Worm (Caenorhabditis elegans) whole organism, mixed stage, embryonic: ENCODE results near the gene R52.6.

Experiments
- M03D4.4 ChIP-seq: sonication (generic microtip); optimal IDR thresholded peaks from 2 replicates; lab custom pipeline; 2017; ENCODE audit warnings: mild to moderate bottlenecking, missing genetic modification characterization, missing compliant biosample characterization
- bed-3 ChIP-seq: fragments of 200-800 bp; sonication (Bioruptor generic); optimal IDR thresholded peaks from 3 replicates; lab custom pipeline; 2018; ENCODE audit warnings: mild to moderate bottlenecking, missing genetic modification characterization, moderate library complexity, missing compliant biosample characterization
- blmp-1 ChIP-seq: fragments of 150-350 bp; optimal IDR thresholded peaks from 2 replicates; lab custom pipeline; 2014; ENCODE audit warnings: missing biosample characterization, missing genetic modification characterization
- ceh-39 ChIP-seq: fragments of 150-350 bp; optimal IDR thresholded peaks from 2 replicates; lab custom pipeline; 2014; ENCODE audit warnings: missing biosample characterization, missing genetic modification characterization
- ceh-43 ChIP-seq: fragments of 200-800 bp; sonication (Bioruptor generic); optimal IDR thresholded peaks from 2 replicates; lab custom pipeline; 2018; ENCODE audit warnings: mild to moderate bottlenecking, missing genetic modification characterization, moderate library complexity, missing compliant biosample characterization
- ceh-83 ChIP-seq: fragments of 200-800 bp; sonication (Bioruptor generic); optimal IDR thresholded peaks from 2 replicates; lab custom pipeline; 2018; ENCODE audit warnings: mild to moderate bottlenecking, missing genetic modification characterization, missing compliant biosample characterization
- ces-1 ChIP-seq: fragments of 150-350 bp; optimal IDR thresholded peaks from 2 replicates; lab custom pipeline; 2014; ENCODE audit warnings: missing biosample characterization, missing genetic modification reagents, missing genetic modification characterization
- cnd-1 ChIP-seq: fragments of 200-800 bp; sonication (Bioruptor generic); optimal IDR thresholded peaks from 2 replicates; lab custom pipeline; 2018; ENCODE audit warnings: mild to moderate bottlenecking, missing genetic modification characterization, missing compliant biosample characterization
- drap-1 ChIP-seq: fragments of 200-800 bp; sonication (Bioruptor generic); optimal IDR thresholded peaks from 3 replicates; lab custom pipeline; 2018; ENCODE audit warnings: mild to moderate bottlenecking, missing genetic modification characterization, missing compliant biosample characterization
- elt-3 ChIP-seq: fragments of 150-350 bp; optimal IDR thresholded peaks from 2 replicates; lab custom pipeline; 2014; ENCODE audit warnings: missing biosample characterization, missing genetic modification characterization
- ham-2 ChIP-seq: fragments of 200-800 bp; sonication (Bioruptor generic); optimal IDR thresholded peaks from 2 replicates; lab custom pipeline; 2018; ENCODE audit warnings: mild to moderate bottlenecking, missing genetic modification characterization, missing compliant biosample characterization
- hlh-1 ChIP-seq: fragments of 150-350 bp; optimal IDR thresholded peaks from 2 replicates; lab custom pipeline; 2014; ENCODE audit warnings: missing biosample characterization, missing genetic modification reagents, missing genetic modification characterization
- lin-13 ChIP-seq: fragments of 150-350 bp; optimal IDR thresholded peaks from 2 replicates; lab custom pipeline; 2014; ENCODE audit warnings: missing biosample characterization, missing genetic modification characterization
- lin-32 ChIP-seq: fragments of 200-800 bp; sonication (Bioruptor generic); optimal IDR thresholded peaks from 2 replicates; lab custom pipeline; 2018; ENCODE audit warnings: mild to moderate bottlenecking, missing genetic modification characterization, missing compliant biosample characterization
- lsy-2 ChIP-seq: fragments of 150-350 bp; optimal IDR thresholded peaks from 2 replicates; lab custom pipeline; 2014; ENCODE audit warnings: missing biosample characterization, missing genetic modification characterization
- mab-5 ChIP-seq: fragments of 150-350 bp; optimal IDR thresholded peaks from 2 replicates; lab custom pipeline; 2014; ENCODE audit warnings: missing biosample characterization, missing genetic modification characterization
- mep-1 ChIP-seq: fragments of 150-350 bp; optimal IDR thresholded peaks from 2 replicates; lab custom pipeline; 2017; ENCODE audit warnings: missing biosample characterization, missing genetic modification reagents, missing genetic modification characterization, inconsistent platforms
- mls-2 ChIP-seq: sonication (generic microtip); optimal IDR thresholded peaks from 2 replicates; lab custom pipeline; 2016; ENCODE audit warnings: mild to moderate bottlenecking, missing genetic modification characterization, moderate library complexity, missing compliant biosample characterization
- nhr-12 ChIP-seq: fragments of 150-350 bp; optimal IDR thresholded peaks from 2 replicates; lab custom pipeline; 2014; ENCODE audit warnings: missing biosample characterization, missing genetic modification characterization
- nhr-2 ChIP-seq: fragments of 150-350 bp; optimal IDR thresholded peaks from 2 replicates; lab custom pipeline; 2014; ENCODE audit warnings: missing biosample characterization, missing genetic modification characterization
- nhr-237 ChIP-seq: fragments of 150-350 bp; optimal IDR thresholded peaks from 2 replicates; lab custom pipeline; 2014; ENCODE audit warnings: missing biosample characterization, missing genetic modification characterization
- nhr-28 ChIP-seq: fragments of 150-350 bp; optimal IDR thresholded peaks from 2 replicates; lab custom pipeline; 2014; ENCODE audit warnings: missing biosample characterization, missing genetic modification characterization
- nhr-76 ChIP-seq: sonication (generic microtip); optimal IDR thresholded peaks from 2 replicates; lab custom pipeline; 2017; ENCODE audit warnings: missing biosample characterization, missing genetic modification characterization
- pha-4 ChIP-seq: fragments of 150-350 bp; optimal IDR thresholded peaks from 2 replicates; lab custom pipeline; 2018; ENCODE audit warnings: missing biosample characterization, missing genetic modification reagents, missing genetic modification characterization
- sem-2 ChIP-seq: fragments of 200-800 bp; sonication (Bioruptor generic); optimal IDR thresholded peaks from 2 replicates; lab custom pipeline; 2018; ENCODE audit warnings: mild to moderate bottlenecking, missing genetic modification characterization, missing compliant biosample characterization
- snpc-4 ChIP-seq: fragments of 150-350 bp; optimal IDR thresholded peaks from 2 replicates; lab custom pipeline; 2014; ENCODE audit warnings: missing biosample characterization, missing genetic modification characterization
- sptf-1 ChIP-seq: sonication (generic microtip); optimal IDR thresholded peaks from 2 replicates; lab custom pipeline; 2017; ENCODE audit warnings: mild to moderate bottlenecking, missing genetic modification characterization, moderate library complexity, missing compliant biosample characterization
- unc-120 ChIP-seq: sonication (generic microtip); optimal IDR thresholded peaks from 2 replicates; lab custom pipeline; 2017; ENCODE audit warnings: missing genetic modification characterization, missing compliant biosample characterization; ENCODE audit not compliant: poor library complexity, severe bottlenecking
- unc-39 ChIP-seq: fragments of 150-350 bp; optimal IDR thresholded peaks from 2 replicates; lab custom pipeline; 2014; ENCODE audit warnings: missing biosample characterization, missing genetic modification characterization
- unc-62 ChIP-seq: fragments of 150-350 bp; optimal IDR thresholded peaks from 2 replicates; lab custom pipeline; 2014; ENCODE audit warnings: missing biosample characterization, missing genetic modification reagents, missing genetic modification characterization
- zip-8 ChIP-seq: fragments of 150-350 bp; optimal IDR thresholded peaks from 2 replicates; lab custom pipeline; 2014; ENCODE audit warnings: missing biosample characterization, missing genetic modification characterization
- ztf-11 ChIP-seq: fragments of 150-350 bp; optimal IDR thresholded peaks from 2 replicates; lab custom pipeline; 2014; ENCODE audit warnings: missing biosample characterization, missing genetic modification characterization

R52.6 gene

ce11 chrII:2087206-2087605 lies 25.6 kb downstream of the R52.6 start:
- no peak for TF ChIP-seq nhr-12 (tag; lab: Kevin White, UChicago)
- TF ChIP-seq snpc-4, result no peak
- TF ChIP-seq nhr-2 (tag; lab: Kevin White, UChicago), result no peak
- TF ChIP-seq unc-62 (GFP tag; lab: Kevin White, UChicago), result no peak
- no peak for TF ChIP-seq elt-3 (tag; lab: Kevin White, UChicago)
- no peak for TF ChIP-seq lin-32 (GFP tag; lab: Kevin White, UChicago)
- no peak for TF ChIP-seq M03D4.4
- TF ChIP-seq ces-1 (GFP tag; lab: Kevin White, UChicago), result no peak
- TF ChIP-seq bed-3 (GFP tag; lab: Kevin White, UChicago), result no peak
- TF ChIP-seq ztf-11 (tag; lab: Kevin White, UChicago), result no peak
- no peak for TF ChIP-seq cnd-1 (tag; lab: Kevin White, UChicago)
- TF ChIP-seq unc-120 (tag; lab: Kevin White, UChicago), result no peak
- TF ChIP-seq unc-39 (tag; lab: Kevin White, UChicago), result no peak
- no peak for TF ChIP-seq hlh-1
- no peak for TF ChIP-seq nhr-237
- TF ChIP-seq blmp-1 (tag; lab: Kevin White, UChicago), result no peak
- TF ChIP-seq ceh-43 (GFP tag; lab: Kevin White, UChicago), result no peak
- no peak for TF ChIP-seq ceh-83 (GFP tag; lab: Kevin White, UChicago)

ce11 chrII:2083726-2084179 lies 29.1 kb downstream of the R52.6 start, which contains the start of the genes T16A1.5 and fbxc-49:
T16A1.5 (minus strand) TSS chrII:2083826.
fbxc-49 (plus strand) TSS chrII:2084129.
- TF ChIP-seq sptf-1 (tag; lab: Kevin White, UChicago), result no peak
- TF ChIP-seq ceh-39 (tag; lab: Kevin White, UChicago), result no peak
- TF ChIP-seq mab-5 (tag; lab: Kevin White, UChicago), result no peak
- TF ChIP-seq nhr-28 (tag; lab: Kevin White, UChicago), result no peak
- TF ChIP-seq blmp-1 (tag; lab: Kevin White, UChicago), result no peak
- TF ChIP-seq nhr-237, result no peak

DNA sequence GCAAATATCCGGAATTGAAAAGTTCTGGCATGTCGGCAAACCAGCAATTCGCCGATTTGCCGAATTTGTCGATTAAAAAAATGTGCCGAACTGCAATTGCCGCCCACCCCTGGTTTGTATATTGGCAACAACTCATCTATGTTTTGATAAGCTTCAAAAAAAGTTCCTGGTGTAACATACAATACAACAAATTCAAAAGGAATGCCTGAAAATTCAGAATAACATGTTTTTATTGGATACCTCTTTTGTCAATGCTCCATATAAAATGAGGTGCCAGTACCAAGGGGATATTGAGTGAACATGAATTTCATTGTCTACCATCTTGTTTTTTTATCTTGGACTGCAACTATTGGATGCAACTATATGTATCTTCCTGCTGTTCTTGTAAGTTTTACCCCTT lies 31.6 kb downstream of the R52.6 start, which contains the start of gene T16A1.4:
Gene T16A1.4, plus strand, starts transcription at position 301 of the 400 bp plus-strand sequence.
- TF ChIP-seq nhr-2 (tag; lab: Kevin White, UChicago), result no peak
- TF ChIP-seq unc-120 (tag; lab: Kevin White, UChicago), result no peak
- TF ChIP-seq ceh-39 (tag; lab: Kevin White, UChicago), result no peak
- TF ChIP-seq lsy-2 (tag; lab: Kevin White, UChicago), result no peak
- no peak for TF ChIP-seq ceh-43 (GFP tag; lab: Kevin White, UChicago)
- TF ChIP-seq blmp-1 (tag; lab: Kevin White, UChicago), result no peak
- TF ChIP-seq M03D4.4, result no peak
- no peak for TF ChIP-seq lin-32 (GFP tag; lab: Kevin White, UChicago)
- TF ChIP-seq sem-2 (GFP tag; lab: Kevin White, UChicago), result no peak
- TF ChIP-seq nhr-28 (tag; lab: Kevin White, UChicago), result no peak
- no peak for TF ChIP-seq ztf-11 (tag; lab: Kevin White, UChicago)
- no peak for TF ChIP-seq mls-2 (tag; lab: Kevin White, UChicago)
- TF ChIP-seq elt-3 (tag; lab: Kevin White, UChicago), result no peak
- TF ChIP-seq nhr-76 (tag; lab: Kevin White, UChicago), result no peak

- TF ChIP-seq elt-3 (tag; lab: Kevin White, UChicago) (no peak), ceh-83 (GFP tag; lab: Kevin White, UChicago) (no peak), ces-1 (GFP tag; lab: Kevin White, UChicago) (no peak), blmp-1 (tag; lab: Kevin White, UChicago) (no peak), unc-62 (GFP tag; lab: Kevin White, UChicago) (no peak), nhr-237 (no peak), mep-1 (no peak)
- TF ChIP-seq, all 35 proteins: peak for 0
Observed at ce11 chrII:2080425-2080824, 32.4 kb downstream of the R52.6 start, which contains the start of gene F07E5.9. F07E5.9 (minus strand) TSS chrII:2080525.

DNA sequence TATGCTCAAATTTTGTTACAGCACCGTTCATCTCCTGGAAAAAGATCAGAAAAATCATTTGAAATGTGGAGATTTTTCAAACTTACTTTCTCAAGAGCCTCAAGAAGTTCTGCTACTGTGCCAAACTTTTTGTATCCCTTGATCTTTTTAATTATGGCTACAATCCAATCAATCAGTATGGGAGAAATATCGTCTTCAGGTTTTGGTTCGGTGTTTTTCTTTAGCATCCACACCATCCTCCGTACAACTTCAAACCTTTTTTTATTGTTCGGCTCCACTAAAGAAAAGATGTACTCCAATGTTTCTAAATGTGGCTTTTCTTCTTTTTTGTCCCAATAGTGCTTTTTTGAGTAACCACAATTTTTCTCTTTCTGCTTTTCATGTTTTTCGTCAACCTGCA lies 36.4 kb downstream of the R52.6 start:
- TF ChIP-seq mab-5 (tag; lab: Kevin White, UChicago) (no peak), mep-1 (no peak), unc-62 (GFP tag; lab: Kevin White, UChicago) (no peak), elt-3 (tag; lab: Kevin White, UChicago) (no peak), bed-3 (GFP tag; lab: Kevin White, UChicago) (no peak), hlh-1 (no peak), ham-2 (GFP tag; lab: Kevin White, UChicago) (no peak), lin-13 (tag; lab: Kevin White, UChicago) (no peak), lin-32 (GFP tag; lab: Kevin White, UChicago) (no peak), unc-39 (tag; lab: Kevin White, UChicago) (no peak), ces-1 (GFP tag; lab: Kevin White, UChicago) (no peak), pha-4 (no peak), zip-8 (tag; lab: Kevin White, UChicago) (no peak), cnd-1 (tag; lab: Kevin White, UChicago) (no peak), drap-1 (GFP tag; lab: Kevin White, UChicago) (no peak), blmp-1 (tag; lab: Kevin White, UChicago) (no peak)
